Fruit fly (Drosophila melanogaster): ENCODE results near the gene bsk.

dm6 chr2L:10277362-10277761 lies 27.1 kb upstream of the bsk start:
- no peak for TF ChIP-seq CG8478 (optimal IDR thresholded peaks at IDR 0.05)
- TF ChIP-seq EcR (GFP tag; optimal IDR thresholded peaks at IDR 0.05): no peak
- TF ChIP-seq usp (GFP tag; optimal IDR thresholded peaks at IDR 0.05): no peak

Measured in whole organism.